Fruit fly (Drosophila melanogaster) ovary, adult (tissue): ENCODE data around the gene CG42553.
"Not testable (repeated sequence)": the region's sequence is repeated elsewhere in the genome, so short reads cannot be mapped to it uniquely, and the experiment has no call there.

Experiments
- CG17801 ChIP-seq: fragments of 200-800 bp; optimal IDR thresholded peaks from 2 replicates; lab custom pipeline; 2019; ENCODE audit warnings: missing biosample characterization, mild to moderate bottlenecking, missing genetic modification characterization, moderate library complexity; ENCODE audit not compliant: partially characterized antibody

CG42553 gene

dm6 chr3L:857063-858015 is 23.4 kb downstream of the CG42553 start, which contains the start of gene dpr20:
Gene dpr20 (minus strand): TSS chr3L:857248.
- TF ChIP-seq CG17801 (GFP tag; lab: Kevin White, UChicago), result no peak

- not testable (repeated sequence) for TF ChIP-seq CG17801 (GFP tag; lab: Kevin White, UChicago)
Observed at dm6 chr3L:865096-865495, 31.2 kb downstream of the CG42553 start, which contains the start of gene CG12502. Gene CG12502 (plus strand): TSS chr3L:865396.

dm6 chr3L:868800-869199 is 34.9 kb downstream of the CG42553 start:
- TF ChIP-seq CG17801 (GFP tag; lab: Kevin White, UChicago), result no peak

- no peak for TF ChIP-seq CG17801 (GFP tag; lab: Kevin White, UChicago)
Observed at dm6 chr3L:871713-872112, 37.8 kb downstream of the CG42553 start, which contains the start of gene Usp10. Gene Usp10 (plus strand): TSS chr3L:871899.

dm6 chr3L:872389-872972 is 38.6 kb downstream of the CG42553 start:
- TF ChIP-seq CG17801 (GFP tag; lab: Kevin White, UChicago), result no peak

- no peak for TF ChIP-seq CG17801 (GFP tag; lab: Kevin White, UChicago)
Observed at dm6 chr3L:875416-876011, 41.6 kb downstream of the CG42553 start.

- TF ChIP-seq CG17801 (GFP tag; lab: Kevin White, UChicago), result no peak
Observed at dm6 chr3L:876087-876486, 42.2 kb downstream of the CG42553 start.

dm6 chr3L:876656-877055 is 42.8 kb downstream of the CG42553 start:
- TF ChIP-seq CG17801 (GFP tag; lab: Kevin White, UChicago), result no peak

dm6 chr3L:880851-881250 is 47.0 kb downstream of the CG42553 start:
- peak; percentile 69 for TF ChIP-seq CG17801 (GFP tag; lab: Kevin White, UChicago)

dm6 chr3L:881496-882235 is 47.8 kb downstream of the CG42553 start, which contains the start of gene CG13907:
Gene CG13907 (minus strand): TSS chr3L:882013.
- TF ChIP-seq CG17801 (GFP tag; lab: Kevin White, UChicago), result no peak

dm6 chr3L:882236-882891 is 48.5 kb downstream of the CG42553 start:
- TF ChIP-seq CG17801 (GFP tag; lab: Kevin White, UChicago), result no peak

dm6 chr3L:882892-883255 is 49.0 kb downstream of the CG42553 start:
- no peak for TF ChIP-seq CG17801 (GFP tag; lab: Kevin White, UChicago)

dm6 chr3L:883786-884185 is 49.9 kb downstream of the CG42553 start:
- TF ChIP-seq CG17801 (GFP tag; lab: Kevin White, UChicago), result no peak

dm6 chr3L:884239-884638 is 50.3 kb downstream of the CG42553 start:
- TF ChIP-seq CG17801 (GFP tag; lab: Kevin White, UChicago), result no peak
